Fruit fly (Drosophila melanogaster): Measurements from ENCODE around the gene CG5850.

The CG5850 gene

dm6 chr2L:9919949-9920348, 43.8 kb downstream of the CG5850 start, which contains the start of gene CG4594:
Gene CG4594 (plus strand): TSS chr2L:9920160.
- TF ChIP-seq CG10348 (GFP tag; IDR thresholded peaks at IDR 0.05), result no peak
- no peak for TF ChIP-seq Pif1A (GFP tag; optimal IDR thresholded peaks at IDR 0.05)
- TF ChIP-seq Ets98B (GFP tag; IDR thresholded peaks at IDR 0.05), result no peak
- TF ChIP-seq CG9948 (tag; optimal IDR thresholded peaks at IDR 0.05), result no peak
- no peak for TF ChIP-seq D1 (tag; optimal IDR thresholded peaks at IDR 0.05)
- TF ChIP-seq CG32121 (GFP tag; IDR thresholded peaks at IDR 0.05), result no peak
- TF ChIP-seq CG14655 (GFP tag; optimal IDR thresholded peaks at IDR 0.05), result no peak

dm6 chr2L:9919218-9919617, 44.5 kb downstream of the CG5850 start:
- TF ChIP-seq CG8159 (tag; optimal IDR thresholded peaks at IDR 0.05) (no peak), CG17806 (tag; optimal IDR thresholded peaks at IDR 0.05) (no peak), CG10348 (GFP tag; IDR thresholded peaks at IDR 0.05) (no peak)

- TF ChIP-seq gl (tag; optimal IDR thresholded peaks at IDR 0.05), result peak; percentile 81
- TF ChIP-seq CG9948 (tag; optimal IDR thresholded peaks at IDR 0.05), result peak; percentile 58
- peak; percentile 42 for TF ChIP-seq CG17806 (tag; optimal IDR thresholded peaks at IDR 0.05)
- TF ChIP-seq CG13204 (GFP tag; optimal IDR thresholded peaks at IDR 0.05), result peak; percentile 42
- TF ChIP-seq rn (GFP tag; IDR thresholded peaks at IDR 0.05), result no peak
- TF ChIP-seq fd96Ca (GFP tag; IDR thresholded peaks at IDR 0.05), result peak; percentile 43; the same call in 1 of the 3 replicates
- TF ChIP-seq Snoo (tag; optimal IDR thresholded peaks at IDR 0.05), result peak; percentile 44
- no peak for TF ChIP-seq D1 (tag; optimal IDR thresholded peaks at IDR 0.05)
- TF ChIP-seq Pif1A (GFP tag; optimal IDR thresholded peaks at IDR 0.05), result peak; percentile 82
- peak; percentile 10 for TF ChIP-seq EcR (GFP tag; optimal IDR thresholded peaks at IDR 0.05)
- TF ChIP-seq CG12605 (GFP tag; IDR thresholded peaks at IDR 0.05), result peak; percentile 80
- TF ChIP-seq CG8159 (tag; optimal IDR thresholded peaks at IDR 0.05), result peak; percentile 63
- TF ChIP-seq CG4496 (GFP tag; IDR thresholded peaks at IDR 0.05), result peak; percentile 39
- TF ChIP-seq CG32121 (GFP tag; IDR thresholded peaks at IDR 0.05), result peak; percentile 76
- TF ChIP-seq CG8301 (tag; optimal IDR thresholded peaks at IDR 0.05), result peak; percentile 63
- TF ChIP-seq CG34367 (tag; optimal IDR thresholded peaks at IDR 0.05), result peak; percentile 2
- peak; percentile 78 for TF ChIP-seq CG14655 (GFP tag; optimal IDR thresholded peaks at IDR 0.05)
- no peak for TF ChIP-seq CG10348 (GFP tag; IDR thresholded peaks at IDR 0.05)
- peak; percentile 55 for TF ChIP-seq CG15710 (tag; optimal IDR thresholded peaks at IDR 0.05)
- peak; percentile 69 for TF ChIP-seq Pif1B (GFP tag; optimal IDR thresholded peaks at IDR 0.05)
- peak; percentile 78 for TF ChIP-seq Ets98B (GFP tag; IDR thresholded peaks at IDR 0.05)
Measured at dm6 chr2L:9918020-9918959, 45.5 kb downstream of the CG5850 start, which contains the start of the genes CG5885 and CG4598. Gene CG5885 (minus strand): TSS chr2L:9918330. Gene CG4598 (plus strand): TSS chr2L:9918618.

- TF ChIP-seq CG12605 (GFP tag; IDR thresholded peaks at IDR 0.05), result peak; percentile 97
- TF ChIP-seq CG17806 (tag; optimal IDR thresholded peaks at IDR 0.05), result peak; percentile 89
- peak; percentile 81 for TF ChIP-seq EcR (GFP tag; optimal IDR thresholded peaks at IDR 0.05)
- TF ChIP-seq Pif1A (GFP tag; optimal IDR thresholded peaks at IDR 0.05), result peak; percentile 98
- peak; percentile 100 for TF ChIP-seq CG13204 (GFP tag; optimal IDR thresholded peaks at IDR 0.05)
- peak; percentile 99 for TF ChIP-seq Pif1B (GFP tag; optimal IDR thresholded peaks at IDR 0.05)
- TF ChIP-seq D1 (tag; optimal IDR thresholded peaks at IDR 0.05), result peak; percentile 54
- peak; percentile 77 for TF ChIP-seq CG9948 (tag; optimal IDR thresholded peaks at IDR 0.05)
- TF ChIP-seq CG32121 (GFP tag; IDR thresholded peaks at IDR 0.05), result peak; percentile 96
- peak; percentile 98 for TF ChIP-seq Snoo (tag; optimal IDR thresholded peaks at IDR 0.05)
- no peak for TF ChIP-seq CG10348 (GFP tag; IDR thresholded peaks at IDR 0.05)
- peak; percentile 92 for TF ChIP-seq CG4496 (GFP tag; IDR thresholded peaks at IDR 0.05)
- TF ChIP-seq CG8301 (tag; optimal IDR thresholded peaks at IDR 0.05), result peak; percentile 96
- peak; percentile 87 for TF ChIP-seq CG15710 (tag; optimal IDR thresholded peaks at IDR 0.05)
- TF ChIP-seq CG14655 (GFP tag; optimal IDR thresholded peaks at IDR 0.05), result peak; percentile 98
- TF ChIP-seq gl (tag; optimal IDR thresholded peaks at IDR 0.05), result peak; percentile 100
- peak; percentile 93 for TF ChIP-seq CG8159 (tag; optimal IDR thresholded peaks at IDR 0.05)
- TF ChIP-seq Ets98B (GFP tag; IDR thresholded peaks at IDR 0.05), result peak; percentile 91
- peak; percentile 92 for TF ChIP-seq fd96Ca (GFP tag; IDR thresholded peaks at IDR 0.05)
- peak; percentile 66; the same call in 1 of the 2 replicates for TF ChIP-seq rn (GFP tag; IDR thresholded peaks at IDR 0.05)
- peak; percentile 94 for TF ChIP-seq CG34367 (tag; optimal IDR thresholded peaks at IDR 0.05)
Measured at dm6 chr2L:9915011-9915850, 48.5 kb downstream of the CG5850 start, which contains the start of gene yip2. Gene yip2 (plus strand): TSS chr2L:9915253.

dm6 chr2L:9912570-9913260, 51.0 kb downstream of the CG5850 start, which contains the start of the genes Etl1 and Srp54:
Gene Etl1 (minus strand): TSS chr2L:9912608.
Gene Srp54 (plus strand): TSS chr2L:9912911.
- no peak for TF ChIP-seq D1 (tag; optimal IDR thresholded peaks at IDR 0.05)
- no peak for TF ChIP-seq gl (tag; optimal IDR thresholded peaks at IDR 0.05)
- TF ChIP-seq CG9948 (tag; optimal IDR thresholded peaks at IDR 0.05), result no peak
- no peak for TF ChIP-seq Ets98B (GFP tag; IDR thresholded peaks at IDR 0.05)
- no peak for TF ChIP-seq CG12605 (GFP tag; IDR thresholded peaks at IDR 0.05)
- no peak for TF ChIP-seq CG8301 (tag; optimal IDR thresholded peaks at IDR 0.05)
- no peak for TF ChIP-seq Pif1B (GFP tag; optimal IDR thresholded peaks at IDR 0.05)
- TF ChIP-seq Snoo (tag; optimal IDR thresholded peaks at IDR 0.05), result no peak
- TF ChIP-seq EcR (GFP tag; optimal IDR thresholded peaks at IDR 0.05), result no peak
- no peak for TF ChIP-seq fd96Ca (GFP tag; IDR thresholded peaks at IDR 0.05)
- no peak for TF ChIP-seq CG8159 (tag; optimal IDR thresholded peaks at IDR 0.05)
- no peak for TF ChIP-seq rn (GFP tag; IDR thresholded peaks at IDR 0.05)
- TF ChIP-seq Pif1A (GFP tag; optimal IDR thresholded peaks at IDR 0.05), result no peak
- no peak for TF ChIP-seq CG32121 (GFP tag; IDR thresholded peaks at IDR 0.05)
- TF ChIP-seq CG17806 (tag; optimal IDR thresholded peaks at IDR 0.05), result no peak
- no peak for TF ChIP-seq CG15710 (tag; optimal IDR thresholded peaks at IDR 0.05)
- no peak for TF ChIP-seq CG34367 (tag; optimal IDR thresholded peaks at IDR 0.05)
- TF ChIP-seq CG10348 (GFP tag; IDR thresholded peaks at IDR 0.05), result no peak
- no peak for TF ChIP-seq CG14655 (GFP tag; optimal IDR thresholded peaks at IDR 0.05)

All from whole organism, pupa.